Fruit fly (Drosophila melanogaster) whole organism, pupa: ENCODE results near the gene TTLL15.

Experiments used
- CG34367 ChIP-seq: fragments of 200-800 bp; sonication (Bioruptor generic); optimal IDR thresholded peaks from 2 replicates; lab custom pipeline; 2018; ENCODE audit warnings: missing biosample characterization, mild to moderate bottlenecking, missing genetic modification characterization
- CG4496 ChIP-seq: fragments of 200-800 bp; sonication (Bioruptor generic); IDR thresholded peaks from 3 replicates; pipeline ENCODE4 v1.3.6; 2022; ENCODE audit warnings: missing biosample characterization, missing genetic modification characterization
- CG9948 ChIP-seq: fragments of 200-800 bp; sonication (Bioruptor generic); optimal IDR thresholded peaks from 2 replicates; lab custom pipeline; 2018; ENCODE audit warnings: missing biosample characterization, mild to moderate bottlenecking, missing genetic modification characterization, moderate library complexity
- EcR ChIP-seq: fragments of 200-800 bp; sonication (Bioruptor generic); optimal IDR thresholded peaks from 3 replicates; lab custom pipeline; 2019; ENCODE audit warnings: missing biosample characterization, missing genetic modification characterization, mild to moderate bottlenecking, moderate library complexity, missing genetic modification reagents
- Ets98B ChIP-seq: fragments of 200-800 bp; sonication (Bioruptor generic); IDR thresholded peaks from 2 replicates; pipeline ENCODE4 v1.3.6; 2022; ENCODE audit warnings: missing biosample characterization, missing genetic modification characterization
- fd96Ca ChIP-seq: fragments of 200-800 bp; sonication (Bioruptor generic); IDR thresholded peaks from 3 replicates; pipeline ENCODE4 v1.3.6; 2022; ENCODE audit warnings: missing biosample characterization, missing genetic modification characterization

- no peak for TF ChIP-seq CG34367
- peak; percentile 32 for TF ChIP-seq EcR (GFP tag; lab: Kevin White, UChicago)
- no peak for TF ChIP-seq CG9948 (tag; lab: Kevin White, UChicago)
- TF ChIP-seq Ets98B (GFP tag; lab: Robert Waterston, UW) = no peak
- TF ChIP-seq fd96Ca (GFP tag; lab: Robert Waterston, UW) = no peak
- TF ChIP-seq CG4496 (GFP tag; lab: Robert Waterston, UW) = 0 out of 3 replicates have a peak, but pooled peaks have one; percentile 35
Measured at dm6 chr3R:10854243-10854874, 39.3 kb downstream of the TTLL15 start, which contains the start of the genes CG6567 and CG4511.
